Worm (Caenorhabditis elegans) whole organism, L1 larva: ENCODE data around the gene Y56A3A.7.

ENCODE experiments used
- C04F5.9 ChIP-seq: sonication (generic microtip); optimal IDR thresholded peaks from 2 replicates; lab custom pipeline; 2016; ENCODE audit warnings: missing genetic modification characterization, missing compliant biosample characterization
- F16B12.6 ChIP-seq: fragments of 150-350 bp; optimal IDR thresholded peaks from 2 replicates; lab custom pipeline; 2014; ENCODE audit warnings: missing biosample characterization, missing genetic modification characterization
- aha-1 ChIP-seq: fragments of 150-350 bp; optimal IDR thresholded peaks from 2 replicates; lab custom pipeline; 2014; ENCODE audit warnings: missing biosample characterization, missing genetic modification characterization
- aly-2 ChIP-seq: fragments of 150-350 bp; optimal IDR thresholded peaks from 2 replicates; lab custom pipeline; 2014; ENCODE audit warnings: missing biosample characterization, missing genetic modification characterization
- ama-1 ChIP-seq: fragments of 150-350 bp; optimal IDR thresholded peaks from 2 replicates; lab custom pipeline; 2014
- ceh-63 ChIP-seq: fragments of 200-800 bp; sonication (Bioruptor generic); optimal IDR thresholded peaks from 2 replicates; lab custom pipeline; 2018; ENCODE audit warnings: mild to moderate bottlenecking, missing genetic modification characterization, missing compliant biosample characterization
- ceh-82 ChIP-seq, 3 experiments: fragments of 150-350 bp in 1 of 3; sonication (generic microtip) in 2 of 3; optimal IDR thresholded peaks; 2 replicates each; lab custom pipeline; 2014 to 2017; ENCODE audit warnings: missing biosample characterization in 3 of 3, missing genetic modification characterization in 3 of 3
- ceh-90 ChIP-seq: sonication (generic microtip); optimal IDR thresholded peaks from 2 replicates; lab custom pipeline; 2016; ENCODE audit warnings: missing genetic modification characterization, missing compliant biosample characterization
- ces-1 ChIP-seq: fragments of 150-350 bp; optimal IDR thresholded peaks from 2 replicates; lab custom pipeline; 2014; ENCODE audit warnings: missing biosample characterization, missing genetic modification reagents, missing genetic modification characterization
- fkh-10 ChIP-seq: sonication (generic microtip); optimal IDR thresholded peaks from 2 replicates; lab custom pipeline; 2017; ENCODE audit warnings: missing biosample characterization, missing genetic modification reagents, missing genetic modification characterization
- fkh-4 ChIP-seq: sonication (generic microtip); optimal IDR thresholded peaks from 2 replicates; lab custom pipeline; 2016; ENCODE audit warnings: missing compliant biosample characterization, missing genetic modification characterization, borderline replicate concordance
- isw-1 ChIP-seq: fragments of 200-800 bp; sonication (Bioruptor generic); IDR thresholded peaks from 2 replicates; pipeline ENCODE4 v1.3.6; 2022; ENCODE audit warnings: missing genetic modification characterization, missing compliant biosample characterization
- jun-1 ChIP-seq: fragments of 150-350 bp; optimal IDR thresholded peaks from 2 replicates; lab custom pipeline; 2014; ENCODE audit warnings: missing biosample characterization, missing genetic modification reagents, missing genetic modification characterization
- lin-14 ChIP-seq: fragments of 200-800 bp; sonication (Bioruptor generic); optimal IDR thresholded peaks from 2 replicates; lab custom pipeline; 2018; ENCODE audit warnings: mild to moderate bottlenecking, missing genetic modification characterization, moderate library complexity, missing compliant biosample characterization
- lin-35 ChIP-seq, 2 experiments: fragments of 150-350 bp; optimal IDR thresholded peaks; 2 replicates each; lab custom pipeline; 2014; ENCODE audit warnings: missing biosample characterization in 2 of 2, missing genetic modification characterization in 2 of 2, missing genetic modification reagents in 2 of 2
- lir-3 ChIP-seq: sonication (generic microtip); optimal IDR thresholded peaks from 2 replicates; lab custom pipeline; 2016; ENCODE audit warnings: mild to moderate bottlenecking, missing genetic modification characterization, moderate library complexity, missing compliant biosample characterization; ENCODE audit not compliant: poor library complexity
- mdl-1 ChIP-seq, 2 experiments: fragments of 150-350 bp; optimal IDR thresholded peaks; 2 replicates each; lab custom pipeline; 2014 to 2017; ENCODE audit warnings: missing biosample characterization in 2 of 2, missing genetic modification characterization in 2 of 2, inconsistent platforms in 1 of 2
- mef-2 ChIP-seq: fragments of 150-350 bp; optimal IDR thresholded peaks from 2 replicates; lab custom pipeline; 2014; ENCODE audit warnings: missing biosample characterization, missing genetic modification characterization
- nhr-11 ChIP-seq: fragments of 150-350 bp; optimal IDR thresholded peaks from 2 replicates; lab custom pipeline; 2014; ENCODE audit warnings: missing biosample characterization, missing genetic modification characterization
- nhr-12 ChIP-seq: sonication (generic microtip); optimal IDR thresholded peaks from 2 replicates; lab custom pipeline; 2017; ENCODE audit warnings: missing biosample characterization, missing genetic modification characterization
- nhr-19 ChIP-seq: fragments of 200-800 bp; sonication (Bioruptor generic); conservative IDR thresholded peaks from 2 replicates; pipeline ENCODE4 v1.3.6; 2022; ENCODE audit warnings: missing genetic modification characterization, missing compliant biosample characterization
- nhr-237 ChIP-seq: fragments of 150-350 bp; optimal IDR thresholded peaks from 2 replicates; lab custom pipeline; 2014; ENCODE audit warnings: missing biosample characterization, missing genetic modification characterization
- nhr-28 ChIP-seq: fragments of 150-350 bp; optimal IDR thresholded peaks from 2 replicates; lab custom pipeline; 2014; ENCODE audit warnings: missing biosample characterization, missing genetic modification characterization
- nhr-47 ChIP-seq: sonication (generic microtip); optimal IDR thresholded peaks from 2 replicates; lab custom pipeline; 2016; ENCODE audit warnings: mild to moderate bottlenecking, missing genetic modification characterization, moderate library complexity, missing compliant biosample characterization
- nhr-71 ChIP-seq: sonication (generic microtip); optimal IDR thresholded peaks from 2 replicates; lab custom pipeline; 2016; ENCODE audit warnings: mild to moderate bottlenecking, missing genetic modification characterization, moderate library complexity, missing compliant biosample characterization
- nhr-76 ChIP-seq: sonication (generic microtip); optimal IDR thresholded peaks from 2 replicates; lab custom pipeline; 2017; ENCODE audit warnings: missing biosample characterization, missing genetic modification characterization
- nhr-77 ChIP-seq: fragments of 150-350 bp; optimal IDR thresholded peaks from 2 replicates; lab custom pipeline; 2014; ENCODE audit warnings: missing biosample characterization, missing genetic modification characterization
- pag-3 ChIP-seq: sonication (generic microtip); optimal IDR thresholded peaks from 2 replicates; lab custom pipeline; 2017; ENCODE audit warnings: missing genetic modification characterization, mild to moderate bottlenecking, missing compliant biosample characterization, antibody characterized with exemption, borderline replicate concordance; ENCODE audit not compliant: insufficient read depth
- rnt-1 ChIP-seq: sonication (generic microtip); optimal IDR thresholded peaks from 2 replicates; lab custom pipeline; 2016; ENCODE audit warnings: mild to moderate bottlenecking, missing genetic modification characterization, moderate library complexity, missing compliant biosample characterization
- sup-37 ChIP-seq: fragments of 200-800 bp; sonication (Bioruptor generic); optimal IDR thresholded peaks from 2 replicates; lab custom pipeline; 2018; ENCODE audit warnings: mild to moderate bottlenecking, missing genetic modification characterization, missing compliant biosample characterization
- swsn-7 ChIP-seq: sonication (generic microtip); optimal IDR thresholded peaks from 2 replicates; lab custom pipeline; 2016; ENCODE audit warnings: missing genetic modification characterization, missing compliant biosample characterization
- tbx-2 ChIP-seq: sonication (generic microtip); optimal IDR thresholded peaks from 2 replicates; lab custom pipeline; 2016; ENCODE audit warnings: missing genetic modification characterization, missing compliant biosample characterization
- unc-62 ChIP-seq: fragments of 150-350 bp; optimal IDR thresholded peaks from 2 replicates; lab custom pipeline; 2014; ENCODE audit warnings: missing biosample characterization, missing genetic modification reagents, missing genetic modification characterization
- unc-86 ChIP-seq: sonication (generic microtip); optimal IDR thresholded peaks from 2 replicates; lab custom pipeline; 2016; ENCODE audit warnings: missing genetic modification characterization, missing compliant biosample characterization
- vab-15 ChIP-seq: sonication (generic microtip); optimal IDR thresholded peaks from 2 replicates; lab custom pipeline; 2017; ENCODE audit warnings: missing genotype, mild to moderate bottlenecking, missing genetic modification characterization, missing compliant biosample characterization
- ztf-4 ChIP-seq: fragments of 150-350 bp; optimal IDR thresholded peaks from 2 replicates; lab custom pipeline; 2014; ENCODE audit warnings: missing biosample characterization, missing genetic modification characterization

Y56A3A.7 gene

DNA sequence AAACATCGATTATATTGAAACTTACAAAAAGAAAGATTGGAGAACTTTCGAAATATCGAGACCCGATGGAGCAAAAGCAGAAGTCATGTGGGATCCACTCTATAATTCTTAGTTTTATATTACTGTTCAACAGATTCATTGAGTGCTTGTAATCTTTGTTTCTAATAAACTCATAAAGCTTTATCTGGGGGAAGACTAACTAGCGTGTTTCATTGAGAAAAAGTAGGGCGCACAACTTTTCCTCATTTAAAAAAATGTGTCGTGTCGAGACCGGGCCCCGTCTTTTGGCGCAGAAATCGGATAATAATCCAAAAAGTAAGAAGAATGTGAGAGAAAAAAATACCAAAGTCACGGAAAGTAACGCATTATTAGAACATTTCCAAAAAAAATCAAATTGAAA is 37.0 kb downstream of the Y56A3A.7 start, which contains the start of gene faah-4:
Gene faah-4 (minus strand): TSS at position 101 of the 400 bp plus-strand sequence.
- no peak for TF ChIP-seq unc-86 (tag; lab: Kevin White, UChicago)
- no peak for TF ChIP-seq nhr-11 (tag; lab: Kevin White, UChicago)
- TF ChIP-seq C04F5.9: no peak
- TF ChIP-seq sup-37 (GFP tag; lab: Kevin White, UChicago): no peak
- TF ChIP-seq ama-1 (lab: Kevin White, UChicago): no peak
- TF ChIP-seq F16B12.6: no peak

DNA sequence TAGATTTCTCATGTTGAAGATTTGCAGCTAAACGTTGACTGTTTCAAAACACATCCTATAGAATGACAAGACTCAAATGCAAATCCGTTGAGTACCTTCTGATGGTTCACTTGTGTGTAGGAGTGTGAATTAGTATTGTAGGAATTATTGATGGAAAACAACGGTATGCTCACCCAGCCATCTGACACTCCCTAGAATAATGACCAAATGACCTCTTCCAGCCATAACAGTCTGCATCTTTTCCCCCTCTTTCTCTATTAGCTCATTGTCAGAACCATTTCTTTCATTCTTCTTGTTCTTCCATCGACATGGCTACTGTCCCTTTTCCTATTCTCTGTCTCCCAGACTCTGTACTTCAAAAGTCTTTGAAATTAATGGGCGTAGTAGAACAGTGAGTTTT is 38.2 kb downstream of the Y56A3A.7 start, which contains the start of gene fbxb-24:
Gene fbxb-24 (plus strand): TSS at position 301 of the 400 bp plus-strand sequence.
- TF ChIP-seq nhr-77 (tag; lab: Kevin White, UChicago) (no peak), ces-1 (GFP tag; lab: Kevin White, UChicago) (no peak), ztf-4 (no peak), mdl-1 (tag; optimal IDR thresholded peaks at IDR 0.05; lab: Kevin White, UChicago) (no peak), aly-2 (no peak), tbx-2 (tag; lab: Kevin White, UChicago) (no peak), nhr-76 (no peak), vab-15 (no peak), pag-3 (tag; lab: Kevin White, UChicago) (no peak), nhr-71 (no peak), unc-62 (GFP tag; lab: Kevin White, UChicago) (no peak), jun-1 (no peak), isw-1 (GFP tag; lab: Robert Waterston, UW) (no peak), ceh-63 (GFP tag; lab: Kevin White, UChicago) (no peak), swsn-7 (tag; lab: Kevin White, UChicago) (no peak), nhr-237 (tag; lab: Kevin White, UChicago) (no peak), nhr-19 (GFP tag; lab: Robert Waterston, UW) (no peak), nhr-12 (tag; lab: Kevin White, UChicago) (no peak)

DNA sequence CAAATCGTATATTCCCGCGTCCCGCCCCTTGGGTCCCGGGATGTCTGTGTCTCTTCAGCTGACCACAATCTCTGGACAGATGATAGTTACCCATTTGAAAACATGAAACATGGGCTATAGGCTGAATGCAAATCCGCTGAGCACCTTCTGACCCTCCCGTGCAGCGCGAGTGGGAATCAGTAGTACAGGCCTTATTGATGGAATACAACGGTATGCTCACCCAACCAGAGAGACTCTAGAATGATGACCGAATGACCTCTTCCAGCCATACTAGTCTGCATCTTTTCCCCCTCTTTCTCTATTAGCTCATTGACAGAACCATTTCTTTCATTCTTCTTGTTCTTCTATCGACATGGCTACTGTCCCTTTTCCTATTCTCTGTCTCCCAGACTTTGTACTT is 39.6 kb downstream of the Y56A3A.7 start, which contains the start of gene sdz-33:
Gene sdz-33 (plus strand): TSS at position 301 of the 400 bp plus-strand sequence.
- TF ChIP-seq ztf-4 (no peak), ceh-63 (GFP tag; lab: Kevin White, UChicago) (no peak), fkh-4 (tag; lab: Kevin White, UChicago) (no peak), lir-3 (tag; lab: Kevin White, UChicago) (no peak), aha-1 (no peak), jun-1 (no peak), lin-14 (GFP tag; lab: Kevin White, UChicago) (no peak), F16B12.6 (no peak), pag-3 (tag; lab: Kevin White, UChicago) (no peak), rnt-1 (tag; lab: Kevin White, UChicago) (no peak)

- TF ChIP-seq nhr-19 (GFP tag; lab: Robert Waterston, UW) (no peak), nhr-28 (tag; lab: Kevin White, UChicago) (no peak), nhr-71 (no peak), fkh-10 (GFP tag; lab: Kevin White, UChicago) (no peak), mef-2 (tag; lab: Kevin White, UChicago) (no peak), lin-35 (GFP tag; optimal IDR thresholded peaks at IDR 0.05; lab: Kevin White, UChicago) (no peak), ceh-90 (tag; lab: Kevin White, UChicago) (no peak), nhr-47 (tag; lab: Kevin White, UChicago) (no peak), ceh-82 (tag; optimal IDR thresholded peaks at IDR 0.05; lab: Kevin White, UChicago) (no peak)
These were observed 44.0 kb downstream of the Y56A3A.7 start for ce11 chrIII:11902782-11903181.
